Worm (Caenorhabditis elegans) whole organism, L4 larva: ENCODE data around the gene kcc-2.

ENCODE experiments used
- D1046.2 ChIP-seq: fragments of 200-800 bp; sonication (Bioruptor generic); IDR thresholded peaks from 2 replicates; pipeline ENCODE4 v1.3.6; 2022; ENCODE audit warnings: missing genetic modification characterization, missing compliant biosample characterization
- F26F4.8 ChIP-seq: fragments of 200-800 bp; sonication (Bioruptor generic); conservative IDR thresholded peaks from 2 replicates; pipeline ENCODE4 v1.3.6; 2022; ENCODE audit warnings: missing genetic modification characterization, missing compliant biosample characterization
- F37D6.2 ChIP-seq: sonication (generic microtip); optimal IDR thresholded peaks from 2 replicates; lab custom pipeline; 2016; ENCODE audit warnings: mild to moderate bottlenecking, missing genetic modification characterization, missing compliant biosample characterization
- F44E2.7 ChIP-seq: fragments of 200-800 bp; sonication (Bioruptor generic); IDR thresholded peaks from 2 replicates; pipeline ENCODE4 v2.1.2; 2022; ENCODE audit warnings: missing genetic modification characterization, missing compliant biosample characterization
- F49E8.2 ChIP-seq: sonication (generic microtip); optimal IDR thresholded peaks from 2 replicates; lab custom pipeline; 2016; ENCODE audit warnings: missing compliant biosample characterization, mild to moderate bottlenecking, missing genetic modification characterization, borderline replicate concordance
- R02D3.7 ChIP-seq: fragments of 150-350 bp; sonication (generic microtip); optimal IDR thresholded peaks from 3 replicates; lab custom pipeline; 2014; ENCODE audit warnings: missing biosample characterization, missing genetic modification characterization
- ZK546.5 ChIP-seq, 2 experiments: sonication (generic microtip); optimal IDR thresholded peaks; 2 replicates each; lab custom pipeline; 2017; ENCODE audit warnings: missing biosample characterization in 2 of 2, missing genetic modification characterization in 2 of 2
- aha-1 ChIP-seq: fragments of 150-350 bp; peaks from one replicate; lab custom pipeline; 2014; ENCODE audit warnings: missing biosample characterization, missing genetic modification characterization
- aly-2 ChIP-seq: sonication (generic microtip); optimal IDR thresholded peaks from 2 replicates; lab custom pipeline; 2018; ENCODE audit warnings: missing biosample characterization, missing genetic modification characterization
- ama-1 ChIP-seq: fragments of 150-350 bp; optimal IDR thresholded peaks from 2 replicates; lab custom pipeline; 2014; ENCODE audit warnings: inconsistent platforms, mixed read lengths
- arid-1 ChIP-seq: fragments of 200-800 bp; sonication (Bioruptor generic); conservative IDR thresholded peaks from 2 replicates; pipeline ENCODE4 v1.3.6; 2022; ENCODE audit warnings: missing genetic modification reagents, missing genetic modification characterization, missing compliant biosample characterization
- ceh-20 ChIP-seq: fragments of 200-800 bp; sonication (Bioruptor generic); IDR thresholded peaks from 2 replicates; pipeline ENCODE4 v1.3.6; 2022; ENCODE audit warnings: missing genetic modification reagents, missing genetic modification characterization, missing compliant biosample characterization
- ceh-32 ChIP-seq: sonication (generic microtip); optimal IDR thresholded peaks from 2 replicates; lab custom pipeline; 2016; ENCODE audit warnings: mild to moderate bottlenecking, missing genetic modification characterization, missing compliant biosample characterization; ENCODE audit not compliant: poor library complexity
- cey-2 ChIP-seq: sonication (generic microtip); optimal IDR thresholded peaks from 3 replicates; lab custom pipeline; 2017; ENCODE audit warnings: missing genetic modification characterization, mild to moderate bottlenecking, missing compliant biosample characterization, antibody characterized with exemption, borderline replicate concordance; ENCODE audit not compliant: insufficient read depth
- daf-16 ChIP-seq, 3 experiments: sonication (generic microtip); optimal IDR thresholded peaks; 2 replicates each; lab custom pipeline; 2016 to 2017; ENCODE audit warnings: missing genetic modification characterization in 3 of 3, missing genetic modification reagents in 3 of 3, mild to moderate bottlenecking in 2 of 3, missing compliant biosample characterization in 2 of 3, missing biosample characterization in 1 of 3, moderate library complexity in 1 of 3
- dmd-6 ChIP-seq: fragments of 200-800 bp; sonication (Bioruptor generic); IDR thresholded peaks from 2 replicates; pipeline ENCODE4 v1.3.6; 2022; ENCODE audit warnings: missing genetic modification reagents, missing genetic modification characterization, missing compliant biosample characterization
- duxl-1 ChIP-seq: sonication (generic microtip); optimal IDR thresholded peaks from 2 replicates; lab custom pipeline; 2016; ENCODE audit warnings: mild to moderate bottlenecking, missing genetic modification characterization, moderate library complexity, missing compliant biosample characterization; ENCODE audit not compliant: poor library complexity
- egl-27 ChIP-seq: sonication (generic microtip); optimal IDR thresholded peaks from 3 replicates; lab custom pipeline; 2017; ENCODE audit warnings: missing biosample characterization, missing genetic modification reagents, missing genetic modification characterization
- fkh-10 ChIP-seq: fragments of 150-350 bp; optimal IDR thresholded peaks from 2 replicates; lab custom pipeline; 2014; ENCODE audit warnings: missing biosample characterization, missing genetic modification reagents, missing genetic modification characterization
- gei-8 ChIP-seq: fragments of 200-800 bp; sonication (Bioruptor generic); optimal IDR thresholded peaks from 2 replicates; lab custom pipeline; 2018; ENCODE audit warnings: mild to moderate bottlenecking, missing genetic modification characterization, missing compliant biosample characterization
- hlh-11 ChIP-seq: fragments of 200-800 bp; sonication (Bioruptor generic); optimal IDR thresholded peaks from 2 replicates; lab custom pipeline; 2018; ENCODE audit warnings: mild to moderate bottlenecking, missing genetic modification characterization, missing compliant biosample characterization
- jun-1 ChIP-seq: fragments of 150-350 bp; optimal IDR thresholded peaks from 2 replicates; lab custom pipeline; 2014; ENCODE audit warnings: missing biosample characterization, missing genetic modification reagents, missing genetic modification characterization
- lim-7 ChIP-seq: fragments of 200-800 bp; sonication (Bioruptor generic); IDR thresholded peaks from 2 replicates; pipeline ENCODE4 v1.3.6; 2022; ENCODE audit warnings: missing genetic modification characterization, missing compliant biosample characterization
- lin-1 ChIP-seq: fragments of 200-800 bp; sonication (Bioruptor generic); IDR thresholded peaks from 2 replicates; pipeline ENCODE4 v1.3.6; 2022; ENCODE audit warnings: missing genetic modification reagents, missing genetic modification characterization, missing compliant biosample characterization
- lin-15B ChIP-seq: fragments of 150-350 bp; sonication (generic microtip); optimal IDR thresholded peaks from 3 replicates; lab custom pipeline; 2014; ENCODE audit warnings: missing biosample characterization, missing genetic modification characterization
- lsy-2 ChIP-seq, 2 experiments: fragments of 150-350 bp in 1 of 2; sonication (generic microtip) in 1 of 2; optimal IDR thresholded peaks; 2 replicates each; lab custom pipeline; 2014 to 2017; ENCODE audit warnings: missing biosample characterization in 2 of 2, missing genetic modification characterization in 2 of 2
- madf-5 ChIP-seq, 2 experiments: fragments of 200-800 bp; sonication (Bioruptor generic); IDR thresholded peaks; 2 replicates each; pipeline ENCODE4 v1.3.6; 2022; ENCODE audit warnings: missing compliant biosample characterization in 2 of 2, missing genetic modification characterization in 2 of 2
- mdl-1 ChIP-seq, 2 experiments: fragments of 150-350 bp in 1 of 2; sonication (generic microtip) in 1 of 2; optimal IDR thresholded peaks; 2 replicates each; lab custom pipeline; 2014 to 2017; ENCODE audit warnings: missing biosample characterization in 2 of 2, missing genetic modification characterization in 2 of 2
- mes-2 ChIP-seq: sonication (generic microtip); optimal IDR thresholded peaks from 2 replicates; lab custom pipeline; 2016; ENCODE audit warnings: missing genotype, mild to moderate bottlenecking, missing genetic modification characterization, missing compliant biosample characterization; ENCODE audit not compliant: poor library complexity, severe bottlenecking
- mxl-3 ChIP-seq: fragments of 200-800 bp; sonication (Bioruptor generic); optimal IDR thresholded peaks from 2 replicates; lab custom pipeline; 2018; ENCODE audit warnings: mild to moderate bottlenecking, missing genetic modification characterization, missing compliant biosample characterization
- nhr-10 ChIP-seq: fragments of 150-350 bp; optimal IDR thresholded peaks from 2 replicates; lab custom pipeline; 2014; ENCODE audit warnings: missing biosample characterization, missing genetic modification characterization
- nhr-111 ChIP-seq: fragments of 200-800 bp; sonication (Bioruptor generic); optimal IDR thresholded peaks from 2 replicates; lab custom pipeline; 2018; ENCODE audit warnings: mild to moderate bottlenecking, missing genetic modification characterization, missing compliant biosample characterization
- nhr-237 ChIP-seq: sonication (generic microtip); optimal IDR thresholded peaks from 2 replicates; lab custom pipeline; 2017; ENCODE audit warnings: missing biosample characterization, missing genetic modification characterization
- nhr-25 ChIP-seq: sonication (generic microtip); optimal IDR thresholded peaks from 2 replicates; lab custom pipeline; 2017; ENCODE audit warnings: missing genetic modification characterization, mild to moderate bottlenecking, missing compliant biosample characterization, antibody characterized with exemption, moderate library complexity, borderline replicate concordance; ENCODE audit not compliant: insufficient read depth
- nhr-41 ChIP-seq: fragments of 200-800 bp; sonication (Bioruptor generic); IDR thresholded peaks from 2 replicates; pipeline ENCODE4 v1.3.6; 2022; ENCODE audit warnings: missing genetic modification reagents, missing genetic modification characterization, missing compliant biosample characterization
- nhr-42 ChIP-seq: fragments of 200-800 bp; sonication (Bioruptor generic); IDR thresholded peaks from 2 replicates; pipeline ENCODE4 v1.3.6; 2022; ENCODE audit warnings: missing genetic modification characterization, missing compliant biosample characterization
- pha-4 ChIP-seq, 2 experiments: fragments of 150-350 bp in 1 of 2; fragments of 200-800 bp in 1 of 2; sonication (Bioruptor generic) in 1 of 2; IDR thresholded peaks in 1 of 2; optimal IDR thresholded peaks in 1 of 2; 2 replicates each; pipeline versions ENCODE4 v1.3.6 to Lab custom; 2014 to 2022; ENCODE audit warnings: missing genetic modification characterization in 2 of 2, missing genetic modification reagents in 2 of 2, missing biosample characterization in 1 of 2, missing compliant biosample characterization in 1 of 2
- pqm-1 ChIP-seq: sonication (generic microtip); optimal IDR thresholded peaks from 2 replicates; lab custom pipeline; 2017; ENCODE audit warnings: missing biosample characterization, missing genetic modification characterization
- snpc-1.2 ChIP-seq: fragments of 200-800 bp; sonication (Bioruptor generic); IDR thresholded peaks from 2 replicates; pipeline ENCODE4 v1.3.6; 2022; ENCODE audit warnings: missing genetic modification reagents, missing genetic modification characterization, missing compliant biosample characterization
- spr-1 ChIP-seq: sonication (generic microtip); optimal IDR thresholded peaks from 2 replicates; lab custom pipeline; 2016; ENCODE audit warnings: mild to moderate bottlenecking, missing genetic modification characterization, missing compliant biosample characterization
- spr-3 ChIP-seq: fragments of 200-800 bp; sonication (Bioruptor generic); optimal IDR thresholded peaks from 2 replicates; lab custom pipeline; 2018; ENCODE audit warnings: mild to moderate bottlenecking, missing genetic modification characterization, missing compliant biosample characterization
- vab-7 ChIP-seq: fragments of 200-800 bp; sonication (Bioruptor generic); IDR thresholded peaks from 2 replicates; pipeline ENCODE4 v1.3.6; 2022; ENCODE audit warnings: missing genetic modification reagents, missing genetic modification characterization, missing compliant biosample characterization
- zfp-2 ChIP-seq: sonication (generic microtip); optimal IDR thresholded peaks from 2 replicates; lab custom pipeline; 2016; ENCODE audit warnings: mild to moderate bottlenecking, missing genetic modification characterization, missing compliant biosample characterization
- zfp-3 ChIP-seq: fragments of 200-800 bp; sonication (Bioruptor generic); conservative IDR thresholded peaks from 2 replicates; pipeline ENCODE4 v1.3.6; 2022; ENCODE audit warnings: missing genetic modification reagents, missing genetic modification characterization, missing compliant biosample characterization
- zip-2 ChIP-seq: fragments of 150-350 bp; optimal IDR thresholded peaks from 2 replicates; lab custom pipeline; 2014; ENCODE audit warnings: missing biosample characterization, missing genetic modification characterization

kcc-2 gene

ce11 chrIV:6011545-6011944 lies 29.2 kb upstream of the kcc-2 start, which contains the start of gene C46G7.5:
Gene C46G7.5 (minus strand): TSS chrIV:6011645.
- TF ChIP-seq nhr-10 (tag; lab: Kevin White, UChicago), result no peak
- TF ChIP-seq lin-15B (tag; lab: Kevin White, UChicago), result no peak
- no peak for TF ChIP-seq spr-3
- no peak for TF ChIP-seq nhr-42 (GFP tag; lab: Robert Waterston, UW)
- no peak for TF ChIP-seq jun-1 (tag; lab: Kevin White, UChicago)
- TF ChIP-seq F26F4.8 (GFP tag; lab: Robert Waterston, UW), result no peak
- no peak for TF ChIP-seq lin-1
- no peak for TF ChIP-seq arid-1 (GFP tag; lab: Robert Waterston, UW)
- TF ChIP-seq gei-8 (GFP tag; lab: Kevin White, UChicago), result no peak
- TF ChIP-seq R02D3.7, result no peak
- no peak for TF ChIP-seq madf-5 (GFP tag; IDR thresholded peaks at IDR 0.05; lab: Robert Waterston, UW)
- no peak for TF ChIP-seq snpc-1.2

DNA sequence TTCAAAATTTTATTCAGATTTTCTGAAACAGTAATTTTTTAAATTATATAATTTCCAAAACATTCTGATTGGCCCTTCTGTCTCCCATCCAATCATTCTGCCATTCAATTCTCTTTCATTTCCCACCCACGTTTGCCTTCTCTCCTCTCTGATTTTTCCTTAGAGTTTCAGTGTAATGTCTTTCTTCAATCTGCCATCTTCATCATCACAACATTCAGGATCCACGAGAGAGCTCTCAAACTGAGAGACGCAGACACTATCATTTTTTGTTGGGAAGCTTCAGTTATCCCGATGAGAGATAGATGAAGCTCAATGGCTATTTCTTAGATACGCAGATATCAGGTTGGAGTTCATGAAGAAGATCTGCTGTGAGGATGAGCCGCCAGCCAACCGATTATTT lies 26.9 kb upstream of the kcc-2 start:
- TF ChIP-seq cey-2 (no peak), daf-16 (GFP tag; optimal IDR thresholded peaks at IDR 0.05; lab: Kevin White, UChicago) (peak in 1 of 2 experiments; percentile 16), daf-16 (tag; optimal IDR thresholded peaks at IDR 0.05; lab: Kevin White, UChicago) (no peak), hlh-11 (tag; lab: Kevin White, UChicago) (peak; percentile 12)
- TF ChIP-seq, all 104 proteins: peak for 2

DNA sequence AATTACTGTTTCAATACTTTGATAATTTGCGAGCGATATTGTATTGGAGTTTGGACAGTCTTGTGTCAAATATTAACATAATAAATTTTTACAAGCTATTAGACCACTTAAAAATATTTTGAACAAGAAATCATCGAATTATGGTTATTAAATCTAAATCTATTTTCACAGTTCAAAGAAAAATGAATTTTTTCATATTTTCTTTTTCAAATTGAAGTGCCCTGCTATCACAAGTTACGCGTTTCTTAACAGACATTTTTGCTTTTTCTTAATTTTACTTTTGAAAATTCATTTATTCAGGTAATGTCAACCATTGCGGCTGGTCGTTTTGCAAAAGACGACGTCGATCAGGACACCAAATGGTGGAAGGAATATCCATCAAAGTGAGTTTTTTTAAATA lies 25.9 kb upstream of the kcc-2 start, which contains the start of gene C46G7.2:
Gene C46G7.2 (plus strand): TSS at position 301 of the 400 bp plus-strand sequence.
- TF ChIP-seq F44E2.7 (no peak), F37D6.2 (tag; lab: Kevin White, UChicago) (no peak)

ce11 chrIV:6017664-6018063 lies 23.1 kb upstream of the kcc-2 start, which contains the start of gene C46G7.1:
Gene C46G7.1 (plus strand): TSS chrIV:6018003.
- TF ChIP-seq nhr-237 (tag; lab: Kevin White, UChicago) (no peak), ceh-32 (tag; lab: Kevin White, UChicago) (no peak), zip-2 (tag; lab: Kevin White, UChicago) (no peak), arid-1 (GFP tag; lab: Robert Waterston, UW) (no peak), ama-1 (lab: Kevin White, UChicago) (peak; percentile 15), nhr-25 (no peak), pha-4 (GFP tag; IDR thresholded peaks at IDR 0.05; lab: Robert Waterston, UW) (no peak), pha-4 (tag; optimal IDR thresholded peaks at IDR 0.05; lab: Kevin White, UChicago) (no peak), ZK546.5 (tag; optimal IDR thresholded peaks at IDR 0.05; lab: Kevin White, UChicago) (no peak), nhr-111 (GFP tag; lab: Kevin White, UChicago) (no peak), spr-1 (tag; lab: Kevin White, UChicago) (no peak), mdl-1 (tag; optimal IDR thresholded peaks at IDR 0.05; lab: Kevin White, UChicago) (no peak), nhr-42 (GFP tag; lab: Robert Waterston, UW) (no peak), aly-2 (tag; lab: Kevin White, UChicago) (no peak), F49E8.2 (tag; lab: Kevin White, UChicago) (no peak), vab-7 (no peak), pqm-1 (peak; percentile 95), fkh-10 (GFP tag; lab: Kevin White, UChicago) (no peak), mes-2 (tag; lab: Kevin White, UChicago) (no peak), lsy-2 (tag; optimal IDR thresholded peaks at IDR 0.05; lab: Kevin White, UChicago) (no peak), zfp-2 (tag; lab: Kevin White, UChicago) (no peak), duxl-1 (tag; lab: Kevin White, UChicago) (no peak), egl-27 (tag; lab: Kevin White, UChicago) (no peak), F37D6.2 (tag; lab: Kevin White, UChicago) (no peak), zfp-3 (GFP tag; lab: Robert Waterston, UW) (no peak), ceh-20 (GFP tag; lab: Robert Waterston, UW) (no peak), dmd-6 (GFP tag; lab: Robert Waterston, UW) (peak; percentile 36; the same call in 1 of the 2 replicates), D1046.2 (no peak), mxl-3 (GFP tag; lab: Kevin White, UChicago) (peak; percentile 8), lim-7 (GFP tag; lab: Robert Waterston, UW) (no peak), aha-1 (tag; lab: Kevin White, UChicago) (peak; percentile 84), nhr-41 (GFP tag; lab: Robert Waterston, UW) (no peak)
